Worm (Caenorhabditis elegans): Measurements from ENCODE around the gene col-10.

Gene col-10

DNA sequence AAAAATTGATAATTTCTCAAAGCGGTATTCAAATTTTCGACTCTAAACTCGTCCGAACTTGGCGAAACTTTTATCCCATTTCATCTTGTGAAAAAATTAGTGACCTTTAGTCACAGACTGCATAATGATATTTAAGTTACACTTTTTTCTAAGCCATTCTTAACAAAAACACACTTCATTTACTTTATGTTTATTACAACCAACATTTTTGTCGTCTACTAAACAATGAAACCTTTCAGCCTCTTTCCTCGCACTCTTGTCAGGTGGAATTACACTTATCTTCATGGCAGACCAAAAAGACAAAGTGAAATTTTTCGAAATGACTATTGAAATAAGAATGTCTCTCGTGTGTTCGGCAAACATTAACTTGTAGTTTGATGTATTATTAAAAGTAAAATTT, 1.2 kb downstream of the col-10 start:
- TF ChIP-seq nhr-232 (tag; optimal IDR thresholded peaks at IDR 0.05) (no peak), hlh-15 (tag; optimal IDR thresholded peaks at IDR 0.05) (no peak), pha-2 (tag; optimal IDR thresholded peaks at IDR 0.05) (no peak), pat-9 (tag; optimal IDR thresholded peaks at IDR 0.05) (no peak), syd-9 (tag; optimal IDR thresholded peaks at IDR 0.05) (no peak), ceh-30 (tag; optimal IDR thresholded peaks at IDR 0.05) (no peak), pag-3 (tag; optimal IDR thresholded peaks at IDR 0.05; ENCODE audit: borderline replicate concordance) (no peak), tbx-7 (tag; optimal IDR thresholded peaks at IDR 0.05) (no peak), ceh-48 (tag; optimal IDR thresholded peaks at IDR 0.05) (no peak), hlh-30 (tag; optimal IDR thresholded peaks at IDR 0.05; ENCODE audit: insufficient read depth) (no peak), pax-1 (tag; optimal IDR thresholded peaks at IDR 0.05) (no peak), hlh-8 (tag; optimal IDR thresholded peaks at IDR 0.05) (no peak), elt-2 (tag; optimal IDR thresholded peaks at IDR 0.05) (no peak), nfya-1 (tag; optimal IDR thresholded peaks at IDR 0.05) (no peak), K09A11.1 (tag; optimal IDR thresholded peaks at IDR 0.05; ENCODE audit: insufficient read depth) (no peak), nhr-11 (tag; optimal IDR thresholded peaks at IDR 0.05) (no peak), gmeb-2 (tag; optimal IDR thresholded peaks at IDR 0.05) (no peak), T23F11.4 (GFP tag; optimal IDR thresholded peaks at IDR 0.05) (no peak), ceh-22 (tag; optimal IDR thresholded peaks at IDR 0.05) (no peak)

- TF ChIP-seq lin-11 (tag; optimal IDR thresholded peaks at IDR 0.05) (no peak), nhr-232 (tag; optimal IDR thresholded peaks at IDR 0.05) (no peak), K02D7.2 (tag; optimal IDR thresholded peaks at IDR 0.05) (no peak), mec-3 (tag; optimal IDR thresholded peaks at IDR 0.05; ENCODE audit: borderline replicate concordance) (no peak), Y22D7AL.16 (tag; optimal IDR thresholded peaks at IDR 0.05) (no peak), fkh-10 (GFP tag; optimal IDR thresholded peaks at IDR 0.05) (no peak), ceh-22 (tag; optimal IDR thresholded peaks at IDR 0.05) (no peak), gmeb-2 (tag; optimal IDR thresholded peaks at IDR 0.05) (no peak), pax-1 (tag; optimal IDR thresholded peaks at IDR 0.05) (no peak)
Observed at ce11 chrV:9162955-9163468, 2.1 kb downstream of the col-10 start, which contains the start of gene col-145. col-145 (minus strand) TSS chrV:9163005.

ce11 chrV:9162118-9162729, 2.9 kb downstream of the col-10 start:
- TF ChIP-seq hlh-15 (tag; optimal IDR thresholded peaks at IDR 0.05): no peak
- TF ChIP-seq unc-86 (tag; optimal IDR thresholded peaks at IDR 0.05): no peak
- TF ChIP-seq ceh-30 (tag; optimal IDR thresholded peaks at IDR 0.05): no peak
- TF ChIP-seq dmd-4 (tag; optimal IDR thresholded peaks at IDR 0.05; ENCODE audit: borderline replicate concordance): no peak
- no peak for TF ChIP-seq ceh-48 (tag; optimal IDR thresholded peaks at IDR 0.05)
- no peak for TF ChIP-seq C38D4.7 (GFP tag; optimal IDR thresholded peaks at IDR 0.05)
- no peak for TF ChIP-seq ets-4 (tag; optimal IDR thresholded peaks at IDR 0.05)
- TF ChIP-seq ceh-34 (tag; optimal IDR thresholded peaks at IDR 0.05): no peak
- TF ChIP-seq gmeb-2 (tag; optimal IDR thresholded peaks at IDR 0.05): no peak
- TF ChIP-seq sdc-2 (tag; optimal IDR thresholded peaks at IDR 0.05): no peak
- TF ChIP-seq unc-55 (GFP tag; optimal IDR thresholded peaks at IDR 0.05): no peak
- TF ChIP-seq ceh-6 (GFP tag; optimal IDR thresholded peaks at IDR 0.05): no peak
- TF ChIP-seq pha-2 (tag; optimal IDR thresholded peaks at IDR 0.05): no peak
- TF ChIP-seq ceh-19 (GFP tag; optimal IDR thresholded peaks at IDR 0.05): no peak
- TF ChIP-seq lim-6 (tag; optimal IDR thresholded peaks at IDR 0.05): no peak
- no peak for TF ChIP-seq nhr-232 (tag; optimal IDR thresholded peaks at IDR 0.05)
- no peak for TF ChIP-seq fax-1 (tag; optimal IDR thresholded peaks at IDR 0.05)

All from whole organism, late embryonic.